Worm (Caenorhabditis elegans) whole organism, L4 larva: ENCODE data around the gene unc-71.
A peak's percentile ranks its signal among the peaks of the same experiment; 100 is the strongest.

Experiments used
- D1046.2 ChIP-seq: fragments of 200-800 bp; sonication (Bioruptor generic); IDR thresholded peaks from 2 replicates; pipeline ENCODE4 v1.3.6; 2022; ENCODE audit warnings: missing genetic modification characterization, missing compliant biosample characterization
- F26F4.8 ChIP-seq: fragments of 200-800 bp; sonication (Bioruptor generic); conservative IDR thresholded peaks from 2 replicates; pipeline ENCODE4 v1.3.6; 2022; ENCODE audit warnings: missing genetic modification characterization, missing compliant biosample characterization
- F37D6.2 ChIP-seq: sonication (generic microtip); optimal IDR thresholded peaks from 2 replicates; lab custom pipeline; 2016; ENCODE audit warnings: mild to moderate bottlenecking, missing genetic modification characterization, missing compliant biosample characterization
- F44E2.7 ChIP-seq: fragments of 200-800 bp; sonication (Bioruptor generic); IDR thresholded peaks from 2 replicates; pipeline ENCODE4 v2.1.2; 2022; ENCODE audit warnings: missing genetic modification characterization, missing compliant biosample characterization
- R02D3.7 ChIP-seq: fragments of 150-350 bp; sonication (generic microtip); optimal IDR thresholded peaks from 3 replicates; lab custom pipeline; 2014; ENCODE audit warnings: missing biosample characterization, missing genetic modification characterization
- Y48G9A.11 ChIP-seq: fragments of 200-800 bp; sonication (Bioruptor generic); IDR thresholded peaks from 2 replicates; pipeline ENCODE4 v1.3.6; 2022; ENCODE audit warnings: missing genetic modification reagents, missing genetic modification characterization, missing compliant biosample characterization
- Y5F2A.4 ChIP-seq: fragments of 200-800 bp; sonication (Bioruptor generic); optimal IDR thresholded peaks from 2 replicates; lab custom pipeline; 2018; ENCODE audit warnings: mild to moderate bottlenecking, missing genetic modification characterization, missing compliant biosample characterization
- Y75B8A.6 ChIP-seq: fragments of 200-800 bp; sonication (Bioruptor generic); IDR thresholded peaks from 2 replicates; pipeline ENCODE4 v1.3.6; 2022; ENCODE audit warnings: missing genetic modification reagents, missing genetic modification characterization, missing compliant biosample characterization
- ZK337.2 ChIP-seq: fragments of 200-800 bp; sonication (Bioruptor generic); IDR thresholded peaks from 2 replicates; pipeline ENCODE4 v1.3.6; 2022; ENCODE audit warnings: missing genetic modification reagents, missing genetic modification characterization, missing compliant biosample characterization
- aha-1 ChIP-seq: fragments of 150-350 bp; peaks from one replicate; lab custom pipeline; 2014; ENCODE audit warnings: missing biosample characterization, missing genetic modification characterization
- ceh-62 ChIP-seq: sonication (generic microtip); optimal IDR thresholded peaks from 2 replicates; lab custom pipeline; 2017; ENCODE audit warnings: missing biosample characterization, missing genetic modification characterization
- ceh-82 ChIP-seq: sonication (generic microtip); optimal IDR thresholded peaks from 2 replicates; lab custom pipeline; 2017; ENCODE audit warnings: missing biosample characterization, missing genetic modification characterization
- cey-2 ChIP-seq: sonication (generic microtip); optimal IDR thresholded peaks from 3 replicates; lab custom pipeline; 2017; ENCODE audit warnings: missing genetic modification characterization, mild to moderate bottlenecking, missing compliant biosample characterization, antibody characterized with exemption, borderline replicate concordance; ENCODE audit not compliant: insufficient read depth
- daf-12 ChIP-seq: fragments of 150-350 bp; optimal IDR thresholded peaks from 2 replicates; lab custom pipeline; 2014; ENCODE audit warnings: missing biosample characterization, missing genetic modification reagents, missing genetic modification characterization
- daf-16 ChIP-seq, 3 experiments: sonication (generic microtip); optimal IDR thresholded peaks; 2 replicates each; lab custom pipeline; 2016 to 2017; ENCODE audit warnings: missing genetic modification characterization in 3 of 3, missing genetic modification reagents in 3 of 3, mild to moderate bottlenecking in 2 of 3, missing compliant biosample characterization in 2 of 3, missing biosample characterization in 1 of 3, moderate library complexity in 1 of 3
- daf-8 ChIP-seq: fragments of 200-800 bp; sonication (Bioruptor generic); IDR thresholded peaks from 2 replicates; pipeline ENCODE4 v1.3.6; 2022; ENCODE audit warnings: missing genetic modification characterization, missing compliant biosample characterization
- dmd-6 ChIP-seq: fragments of 200-800 bp; sonication (Bioruptor generic); IDR thresholded peaks from 2 replicates; pipeline ENCODE4 v1.3.6; 2022; ENCODE audit warnings: missing genetic modification reagents, missing genetic modification characterization, missing compliant biosample characterization
- dmd-9 ChIP-seq: fragments of 200-800 bp; sonication (Bioruptor generic); IDR thresholded peaks from 2 replicates; pipeline ENCODE4 v1.3.6; 2022; ENCODE audit warnings: missing genetic modification reagents, missing genetic modification characterization, missing compliant biosample characterization
- duxl-1 ChIP-seq: sonication (generic microtip); optimal IDR thresholded peaks from 2 replicates; lab custom pipeline; 2016; ENCODE audit warnings: mild to moderate bottlenecking, missing genetic modification characterization, moderate library complexity, missing compliant biosample characterization; ENCODE audit not compliant: poor library complexity
- egl-27 ChIP-seq: sonication (generic microtip); optimal IDR thresholded peaks from 3 replicates; lab custom pipeline; 2017; ENCODE audit warnings: missing biosample characterization, missing genetic modification reagents, missing genetic modification characterization
- fkh-10 ChIP-seq: fragments of 150-350 bp; optimal IDR thresholded peaks from 2 replicates; lab custom pipeline; 2014; ENCODE audit warnings: missing biosample characterization, missing genetic modification reagents, missing genetic modification characterization
- hif-1 ChIP-seq, 2 experiments: sonication (generic microtip); optimal IDR thresholded peaks; 2 replicates each; lab custom pipeline; 2016 to 2017; ENCODE audit warnings: missing compliant biosample characterization in 2 of 2, missing genetic modification characterization in 2 of 2, missing genetic modification reagents in 2 of 2, missing genotype in 2 of 2, mild to moderate bottlenecking in 1 of 2
- hlh-11 ChIP-seq: fragments of 200-800 bp; sonication (Bioruptor generic); optimal IDR thresholded peaks from 2 replicates; lab custom pipeline; 2018; ENCODE audit warnings: mild to moderate bottlenecking, missing genetic modification characterization, missing compliant biosample characterization
- hmg-1.1 ChIP-seq: fragments of 200-800 bp; sonication (Bioruptor generic); IDR thresholded peaks from 2 replicates; pipeline ENCODE4 v1.3.6; 2022; ENCODE audit warnings: missing genetic modification reagents, missing genetic modification characterization, missing compliant biosample characterization
- lin-15B ChIP-seq: fragments of 150-350 bp; sonication (generic microtip); optimal IDR thresholded peaks from 3 replicates; lab custom pipeline; 2014; ENCODE audit warnings: missing biosample characterization, missing genetic modification characterization
- lin-38 ChIP-seq: fragments of 200-800 bp; sonication (Bioruptor generic); IDR thresholded peaks from 2 replicates; pipeline ENCODE4 v1.3.6; 2022; ENCODE audit warnings: missing genetic modification reagents, missing genetic modification characterization, missing compliant biosample characterization
- madf-9 ChIP-seq: fragments of 200-800 bp; sonication (Bioruptor generic); conservative IDR thresholded peaks from 2 replicates; pipeline ENCODE4 v1.3.6; 2022; ENCODE audit warnings: missing genetic modification reagents, missing genetic modification characterization, missing compliant biosample characterization
- mdl-1 ChIP-seq, 2 experiments: fragments of 150-350 bp in 1 of 2; sonication (generic microtip) in 1 of 2; optimal IDR thresholded peaks; 2 replicates each; lab custom pipeline; 2014 to 2017; ENCODE audit warnings: missing biosample characterization in 2 of 2, missing genetic modification characterization in 2 of 2
- mdt-29 ChIP-seq: fragments of 200-800 bp; sonication (Bioruptor generic); IDR thresholded peaks from 2 replicates; pipeline ENCODE4 v1.3.6; 2022; ENCODE audit warnings: missing genetic modification reagents, missing genetic modification characterization, missing compliant biosample characterization
- mes-2 ChIP-seq: sonication (generic microtip); optimal IDR thresholded peaks from 2 replicates; lab custom pipeline; 2016; ENCODE audit warnings: missing genotype, mild to moderate bottlenecking, missing genetic modification characterization, missing compliant biosample characterization; ENCODE audit not compliant: poor library complexity, severe bottlenecking
- mxl-2 ChIP-seq: fragments of 200-800 bp; sonication (Bioruptor generic); conservative IDR thresholded peaks from 2 replicates; pipeline ENCODE4 v1.3.6; 2022; ENCODE audit warnings: missing genetic modification reagents, missing genetic modification characterization, missing compliant biosample characterization
- mxl-3 ChIP-seq: fragments of 200-800 bp; sonication (Bioruptor generic); optimal IDR thresholded peaks from 2 replicates; lab custom pipeline; 2018; ENCODE audit warnings: mild to moderate bottlenecking, missing genetic modification characterization, missing compliant biosample characterization
- nhr-102 ChIP-seq: sonication (generic microtip); optimal IDR thresholded peaks from 2 replicates; lab custom pipeline; 2016; ENCODE audit warnings: mild to moderate bottlenecking, missing genetic modification characterization, moderate library complexity, missing compliant biosample characterization
- nhr-111 ChIP-seq: fragments of 200-800 bp; sonication (Bioruptor generic); optimal IDR thresholded peaks from 2 replicates; lab custom pipeline; 2018; ENCODE audit warnings: mild to moderate bottlenecking, missing genetic modification characterization, missing compliant biosample characterization
- nhr-237 ChIP-seq: sonication (generic microtip); optimal IDR thresholded peaks from 2 replicates; lab custom pipeline; 2017; ENCODE audit warnings: missing biosample characterization, missing genetic modification characterization
- nhr-25 ChIP-seq: sonication (generic microtip); optimal IDR thresholded peaks from 2 replicates; lab custom pipeline; 2017; ENCODE audit warnings: missing genetic modification characterization, mild to moderate bottlenecking, missing compliant biosample characterization, antibody characterized with exemption, moderate library complexity, borderline replicate concordance; ENCODE audit not compliant: insufficient read depth
- nhr-42 ChIP-seq: fragments of 200-800 bp; sonication (Bioruptor generic); IDR thresholded peaks from 2 replicates; pipeline ENCODE4 v1.3.6; 2022; ENCODE audit warnings: missing genetic modification characterization, missing compliant biosample characterization
- nhr-6 ChIP-seq: fragments of 150-350 bp; optimal IDR thresholded peaks from 2 replicates; lab custom pipeline; 2014; ENCODE audit warnings: missing biosample characterization, missing genetic modification characterization
- nhr-76 ChIP-seq: fragments of 150-350 bp; optimal IDR thresholded peaks from 2 replicates; lab custom pipeline; 2014; ENCODE audit warnings: missing biosample characterization, missing genetic modification characterization
- pqm-1 ChIP-seq: sonication (generic microtip); optimal IDR thresholded peaks from 2 replicates; lab custom pipeline; 2017; ENCODE audit warnings: missing biosample characterization, missing genetic modification characterization
- rbr-2 ChIP-seq: sonication (generic microtip); optimal IDR thresholded peaks from 2 replicates; lab custom pipeline; 2016; ENCODE audit warnings: missing genotype, missing genetic modification characterization, missing compliant biosample characterization
- saeg-2 ChIP-seq: fragments of 200-800 bp; sonication (Bioruptor generic); IDR thresholded peaks from 2 replicates; pipeline ENCODE4 v1.3.6; 2022; ENCODE audit warnings: missing genetic modification reagents, missing genetic modification characterization, missing compliant biosample characterization
- sdz-12 ChIP-seq: fragments of 200-800 bp; sonication (Bioruptor generic); optimal IDR thresholded peaks from 2 replicates; lab custom pipeline; 2018; ENCODE audit warnings: mild to moderate bottlenecking, missing genetic modification characterization, missing compliant biosample characterization
- snpc-1.2 ChIP-seq: fragments of 200-800 bp; sonication (Bioruptor generic); IDR thresholded peaks from 2 replicates; pipeline ENCODE4 v1.3.6; 2022; ENCODE audit warnings: missing genetic modification reagents, missing genetic modification characterization, missing compliant biosample characterization
- snpc-4 ChIP-seq: fragments of 150-350 bp; optimal IDR thresholded peaks from 2 replicates; lab custom pipeline; 2014; ENCODE audit warnings: missing biosample characterization, missing genetic modification characterization
- tra-1 ChIP-seq: fragments of 200-800 bp; sonication (Bioruptor generic); IDR thresholded peaks from 2 replicates; pipeline ENCODE4 v1.3.6; 2022; ENCODE audit warnings: missing genetic modification reagents, missing genetic modification characterization, missing compliant biosample characterization
- unc-39 ChIP-seq: sonication (generic microtip); optimal IDR thresholded peaks from 2 replicates; lab custom pipeline; 2017; ENCODE audit warnings: missing biosample characterization, missing genetic modification characterization
- vab-7 ChIP-seq: fragments of 200-800 bp; sonication (Bioruptor generic); IDR thresholded peaks from 2 replicates; pipeline ENCODE4 v1.3.6; 2022; ENCODE audit warnings: missing genetic modification reagents, missing genetic modification characterization, missing compliant biosample characterization
- zfp-2 ChIP-seq: sonication (generic microtip); optimal IDR thresholded peaks from 2 replicates; lab custom pipeline; 2016; ENCODE audit warnings: mild to moderate bottlenecking, missing genetic modification characterization, missing compliant biosample characterization
- ztf-7 ChIP-seq: fragments of 150-350 bp; optimal IDR thresholded peaks from 2 replicates; lab custom pipeline; 2014; ENCODE audit warnings: missing biosample characterization, missing genetic modification characterization

Gene unc-71

DNA sequence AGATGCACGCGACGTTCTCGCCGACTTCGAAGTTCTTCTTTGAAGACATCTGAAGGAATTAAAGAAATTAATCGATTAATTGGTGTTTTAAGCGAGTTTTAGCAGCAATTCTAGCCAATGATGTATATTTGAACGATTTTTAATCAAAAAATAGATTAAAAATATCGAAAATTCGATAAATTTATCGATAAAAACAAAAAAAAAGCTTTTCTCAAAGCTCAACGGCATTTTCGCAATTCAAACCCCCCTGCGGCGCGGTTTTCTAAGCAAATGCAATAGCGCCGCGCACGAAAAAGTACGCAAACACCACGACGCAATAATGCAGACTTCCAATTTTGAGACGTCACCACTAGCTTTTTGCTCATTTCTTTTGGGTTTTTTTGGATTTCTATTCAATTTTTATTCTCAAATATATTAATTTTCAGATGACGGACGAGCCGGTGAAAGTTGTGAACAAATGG lies 16.9 kb downstream of the unc-71 start, which contains the start of the genes mrg-1 and spcs-2 (continued):
- TF ChIP-seq Y48G9A.11 (GFP tag; lab: Robert Waterston, UW): peak; percentile 74
- no peak for TF ChIP-seq ZK337.2 (GFP tag; lab: Robert Waterston, UW)
- no peak for TF ChIP-seq daf-12 (tag; lab: Kevin White, UChicago)
- TF ChIP-seq nhr-111: no peak
- TF ChIP-seq lin-38 (GFP tag; lab: Robert Waterston, UW): peak; percentile 88
- TF ChIP-seq saeg-2 (GFP tag; lab: Robert Waterston, UW): no peak
- peak; percentile 98 for TF ChIP-seq aha-1 (tag; lab: Kevin White, UChicago)
- peak; percentile 74 for TF ChIP-seq nhr-6
- peak; percentile 3 for TF ChIP-seq R02D3.7 (tag; lab: Kevin White, UChicago)
- TF ChIP-seq pqm-1: no peak
- TF ChIP-seq F44E2.7 (GFP tag; lab: Robert Waterston, UW): no peak
- TF ChIP-seq fkh-10 (GFP tag; lab: Kevin White, UChicago): peak; percentile 74
- peak; percentile 79 for TF ChIP-seq vab-7 (GFP tag; lab: Robert Waterston, UW)
- no peak for TF ChIP-seq mdt-29 (GFP tag; lab: Robert Waterston, UW)
- TF ChIP-seq ztf-7 (tag; lab: Kevin White, UChicago): peak; percentile 44
- TF ChIP-seq F26F4.8 (GFP tag; lab: Robert Waterston, UW): no peak
- TF ChIP-seq unc-39 (tag; lab: Kevin White, UChicago): no peak
- TF ChIP-seq madf-9: peak; percentile 64
- no peak for TF ChIP-seq cey-2 (tag; lab: Kevin White, UChicago)
- peak; percentile 70 for TF ChIP-seq hlh-11 (tag; lab: Kevin White, UChicago)
- peak; percentile 67 for TF ChIP-seq nhr-42 (GFP tag; lab: Robert Waterston, UW)
- peak in 1 of 2 experiments; percentile 72 for TF ChIP-seq hif-1 (tag; optimal IDR thresholded peaks at IDR 0.05; lab: Kevin White, UChicago)
- no peak for TF ChIP-seq mxl-2 (GFP tag; lab: Robert Waterston, UW)
- no peak for TF ChIP-seq snpc-4 (tag; lab: Kevin White, UChicago)
- peak; percentile 83 for TF ChIP-seq hmg-1.1
- TF ChIP-seq nhr-76 (tag; lab: Kevin White, UChicago): no peak
- peak; percentile 71 for TF ChIP-seq F37D6.2
- no peak for TF ChIP-seq egl-27 (tag; lab: Kevin White, UChicago)
- no peak for TF ChIP-seq Y5F2A.4 (GFP tag; lab: Kevin White, UChicago)
- peak; percentile 59 for TF ChIP-seq lin-15B (tag; lab: Kevin White, UChicago)
- TF ChIP-seq ceh-62 (tag; lab: Kevin White, UChicago): no peak
- TF ChIP-seq D1046.2: no peak
- TF ChIP-seq mes-2: peak; percentile 97
- TF ChIP-seq daf-8: no peak
- TF ChIP-seq snpc-1.2 (GFP tag; lab: Robert Waterston, UW): 0 out of 2 replicates have a peak, but pooled peaks have one; percentile 25
- TF ChIP-seq dmd-6 (GFP tag; lab: Robert Waterston, UW): peak; percentile 48
- peak; percentile 24 for TF ChIP-seq zfp-2 (tag; lab: Kevin White, UChicago)
- peak in 1 of 2 experiments; percentile 47 for TF ChIP-seq mdl-1 (tag; optimal IDR thresholded peaks at IDR 0.05; lab: Kevin White, UChicago)
- TF ChIP-seq ceh-82 (tag; lab: Kevin White, UChicago): no peak
- TF ChIP-seq mxl-3 (GFP tag; lab: Kevin White, UChicago): no peak
- no peak for TF ChIP-seq daf-16 (GFP tag; optimal IDR thresholded peaks at IDR 0.05; lab: Kevin White, UChicago)
- TF ChIP-seq daf-16 (tag; optimal IDR thresholded peaks at IDR 0.05; lab: Kevin White, UChicago): peak; percentile 78
- TF ChIP-seq dmd-9 (GFP tag; lab: Robert Waterston, UW): peak; percentile 73
- peak; percentile 87 for TF ChIP-seq rbr-2 (tag; lab: Kevin White, UChicago)
- no peak for TF ChIP-seq nhr-237 (tag; lab: Kevin White, UChicago)
- TF ChIP-seq Y75B8A.6 (GFP tag; lab: Robert Waterston, UW): no peak
- TF ChIP-seq duxl-1 (tag; lab: Kevin White, UChicago): peak; percentile 75
- TF ChIP-seq nhr-102 (tag; lab: Kevin White, UChicago): peak; percentile 78
- TF ChIP-seq nhr-25 (tag; lab: Kevin White, UChicago): no peak
- TF ChIP-seq tra-1: no peak
- no peak for TF ChIP-seq sdz-12 (GFP tag; lab: Kevin White, UChicago)
